Worm (Caenorhabditis elegans) whole organism, midembryonic: Measurements from ENCODE around the gene C15C8.7.

Experiments used
- T22C8.4 ChIP-seq: fragments of 200-800 bp; sonication (Bioruptor generic); IDR thresholded peaks from 2 replicates; pipeline ENCODE4 v1.3.6; 2022; ENCODE audit warnings: missing genetic modification characterization, missing compliant biosample characterization
- cog-1 ChIP-seq: sonication (generic microtip); optimal IDR thresholded peaks from 2 replicates; lab custom pipeline; 2016; ENCODE audit warnings: missing genetic modification characterization, missing compliant biosample characterization
- flt-1 ChIP-seq: fragments of 200-800 bp; sonication (Bioruptor generic); IDR thresholded peaks from 2 replicates; pipeline ENCODE4 v1.3.6; 2022; ENCODE audit warnings: missing genetic modification characterization, missing compliant biosample characterization
- klf-2 ChIP-seq: fragments of 200-800 bp; sonication (Bioruptor generic); conservative IDR thresholded peaks from 2 replicates; pipeline ENCODE4 v1.3.6; 2022; ENCODE audit warnings: missing genetic modification reagents, missing genetic modification characterization, missing compliant biosample characterization
- med-1 ChIP-seq: sonication (generic microtip); optimal IDR thresholded peaks from 2 replicates; lab custom pipeline; 2017; ENCODE audit warnings: missing genetic modification characterization, mild to moderate bottlenecking, missing compliant biosample characterization, antibody characterized with exemption, missing genetic modification reagents; ENCODE audit not compliant: insufficient read depth
- ref-1 ChIP-seq: fragments of 200-800 bp; sonication (Bioruptor generic); conservative IDR thresholded peaks from 2 replicates; pipeline ENCODE4 v1.3.6; 2022; ENCODE audit warnings: missing genetic modification reagents, missing genetic modification characterization, missing compliant biosample characterization
- tab-1 ChIP-seq: fragments of 200-800 bp; sonication (Bioruptor generic); IDR thresholded peaks from 2 replicates; pipeline ENCODE4 v1.3.6; 2022; ENCODE audit warnings: missing genetic modification characterization, missing compliant biosample characterization
- ztf-23 ChIP-seq: fragments of 200-800 bp; sonication (Bioruptor generic); IDR thresholded peaks from 2 replicates; pipeline ENCODE4 v1.3.6; 2022; ENCODE audit warnings: missing genetic modification reagents, missing genetic modification characterization, missing compliant biosample characterization
- ztf-29 ChIP-seq: fragments of 200-800 bp; sonication (Bioruptor generic); IDR thresholded peaks from 2 replicates; pipeline ENCODE4 v1.3.6; 2022; ENCODE audit warnings: missing genetic modification reagents, missing genetic modification characterization, missing compliant biosample characterization

Gene C15C8.7

ce11 chrV:12706511-12706910, 38.3 kb downstream of the C15C8.7 start:
- TF ChIP-seq ref-1 (GFP tag; lab: Robert Waterston, UW) (no peak), tab-1 (GFP tag; lab: Robert Waterston, UW) (no peak)

ce11 chrV:12704077-12704476, 40.8 kb downstream of the C15C8.7 start, which contains the start of gene R11D1.1:
R11D1.1 (plus strand) TSS chrV:12704377.
- TF ChIP-seq med-1 (GFP tag; lab: Kevin White, UChicago) (no peak), flt-1 (GFP tag; lab: Robert Waterston, UW) (no peak), T22C8.4 (no peak), ztf-23 (no peak), cog-1 (tag; lab: Kevin White, UChicago) (no peak), tab-1 (GFP tag; lab: Robert Waterston, UW) (no peak), klf-2 (no peak), ref-1 (GFP tag; lab: Robert Waterston, UW) (no peak), ztf-29 (GFP tag; lab: Robert Waterston, UW) (no peak)

ce11 chrV:12701613-12702012, 43.2 kb downstream of the C15C8.7 start:
- no peak for TF ChIP-seq ref-1 (GFP tag; lab: Robert Waterston, UW)

ce11 chrV:12697364-12697901, 47.4 kb downstream of the C15C8.7 start, which contains the start of gene istr-1:
istr-1 (plus strand) TSS chrV:12697858.
- TF ChIP-seq ztf-23 (no peak), ref-1 (GFP tag; lab: Robert Waterston, UW) (no peak), T22C8.4 (no peak), klf-2 (no peak), cog-1 (tag; lab: Kevin White, UChicago) (no peak), flt-1 (GFP tag; lab: Robert Waterston, UW) (no peak), tab-1 (GFP tag; lab: Robert Waterston, UW) (no peak), ztf-29 (GFP tag; lab: Robert Waterston, UW) (no peak), med-1 (GFP tag; lab: Kevin White, UChicago) (no peak)

ce11 chrV:12696790-12697189, 48.1 kb downstream of the C15C8.7 start:
- TF ChIP-seq cog-1 (tag; lab: Kevin White, UChicago) (no peak), T22C8.4 (no peak), ref-1 (GFP tag; lab: Robert Waterston, UW) (no peak), ztf-23 (no peak)

ce11 chrV:12695968-12696367, 48.9 kb downstream of the C15C8.7 start, which contains the start of gene K10C8.4:
K10C8.4 (plus strand) TSS chrV:12696268.
- TF ChIP-seq cog-1 (tag; lab: Kevin White, UChicago) = no peak
- TF ChIP-seq ztf-23 = no peak
- TF ChIP-seq tab-1 (GFP tag; lab: Robert Waterston, UW) = no peak
- TF ChIP-seq klf-2 = no peak

ce11 chrV:12695155-12695554, 49.7 kb downstream of the C15C8.7 start, which contains the start of gene parn-1:
parn-1 (minus strand) TSS chrV:12695255.
- no peak for TF ChIP-seq ref-1 (GFP tag; lab: Robert Waterston, UW)
- no peak for TF ChIP-seq ztf-29 (GFP tag; lab: Robert Waterston, UW)
- TF ChIP-seq flt-1 (GFP tag; lab: Robert Waterston, UW) = no peak
- TF ChIP-seq T22C8.4 = no peak
- TF ChIP-seq tab-1 (GFP tag; lab: Robert Waterston, UW) = no peak
- no peak for TF ChIP-seq klf-2
- TF ChIP-seq ztf-23 = no peak
- TF ChIP-seq med-1 (GFP tag; lab: Kevin White, UChicago) = no peak
- TF ChIP-seq cog-1 (tag; lab: Kevin White, UChicago) = no peak
